Worm (Caenorhabditis elegans) whole organism, mixed stage, embryonic: Measurements from ENCODE around the gene chw-1.

Source experiments
- M03D4.4 ChIP-seq: sonication (generic microtip); optimal IDR thresholded peaks from 2 replicates; lab custom pipeline; 2017; ENCODE audit warnings: mild to moderate bottlenecking, missing genetic modification characterization, missing compliant biosample characterization
- blmp-1 ChIP-seq: fragments of 150-350 bp; optimal IDR thresholded peaks from 2 replicates; lab custom pipeline; 2014; ENCODE audit warnings: missing biosample characterization, missing genetic modification characterization
- ceh-39 ChIP-seq: fragments of 150-350 bp; optimal IDR thresholded peaks from 2 replicates; lab custom pipeline; 2014; ENCODE audit warnings: missing biosample characterization, missing genetic modification characterization
- ces-1 ChIP-seq: fragments of 150-350 bp; optimal IDR thresholded peaks from 2 replicates; lab custom pipeline; 2014; ENCODE audit warnings: missing biosample characterization, missing genetic modification reagents, missing genetic modification characterization
- cnd-1 ChIP-seq: fragments of 200-800 bp; sonication (Bioruptor generic); optimal IDR thresholded peaks from 2 replicates; lab custom pipeline; 2018; ENCODE audit warnings: mild to moderate bottlenecking, missing genetic modification characterization, missing compliant biosample characterization
- drap-1 ChIP-seq: fragments of 200-800 bp; sonication (Bioruptor generic); optimal IDR thresholded peaks from 3 replicates; lab custom pipeline; 2018; ENCODE audit warnings: mild to moderate bottlenecking, missing genetic modification characterization, missing compliant biosample characterization
- elt-1 ChIP-seq: sonication (generic microtip); optimal IDR thresholded peaks from 2 replicates; lab custom pipeline; 2017; ENCODE audit warnings: missing genetic modification characterization, mild to moderate bottlenecking, missing compliant biosample characterization, antibody characterized with exemption, moderate library complexity, borderline replicate concordance; ENCODE audit not compliant: insufficient read depth
- elt-3 ChIP-seq: fragments of 150-350 bp; optimal IDR thresholded peaks from 2 replicates; lab custom pipeline; 2014; ENCODE audit warnings: missing biosample characterization, missing genetic modification characterization
- hlh-1 ChIP-seq: fragments of 150-350 bp; optimal IDR thresholded peaks from 2 replicates; lab custom pipeline; 2014; ENCODE audit warnings: missing biosample characterization, missing genetic modification reagents, missing genetic modification characterization
- lin-13 ChIP-seq: fragments of 150-350 bp; optimal IDR thresholded peaks from 2 replicates; lab custom pipeline; 2014; ENCODE audit warnings: missing biosample characterization, missing genetic modification characterization
- lin-32 ChIP-seq: fragments of 200-800 bp; sonication (Bioruptor generic); optimal IDR thresholded peaks from 2 replicates; lab custom pipeline; 2018; ENCODE audit warnings: mild to moderate bottlenecking, missing genetic modification characterization, missing compliant biosample characterization
- lsy-2 ChIP-seq: fragments of 150-350 bp; optimal IDR thresholded peaks from 2 replicates; lab custom pipeline; 2014; ENCODE audit warnings: missing biosample characterization, missing genetic modification characterization
- mep-1 ChIP-seq: fragments of 150-350 bp; optimal IDR thresholded peaks from 2 replicates; lab custom pipeline; 2017; ENCODE audit warnings: missing biosample characterization, missing genetic modification reagents, missing genetic modification characterization, inconsistent platforms
- mls-2 ChIP-seq: sonication (generic microtip); optimal IDR thresholded peaks from 2 replicates; lab custom pipeline; 2016; ENCODE audit warnings: mild to moderate bottlenecking, missing genetic modification characterization, moderate library complexity, missing compliant biosample characterization
- nhr-12 ChIP-seq: fragments of 150-350 bp; optimal IDR thresholded peaks from 2 replicates; lab custom pipeline; 2014; ENCODE audit warnings: missing biosample characterization, missing genetic modification characterization
- nhr-2 ChIP-seq: fragments of 150-350 bp; optimal IDR thresholded peaks from 2 replicates; lab custom pipeline; 2014; ENCODE audit warnings: missing biosample characterization, missing genetic modification characterization
- nhr-237 ChIP-seq: fragments of 150-350 bp; optimal IDR thresholded peaks from 2 replicates; lab custom pipeline; 2014; ENCODE audit warnings: missing biosample characterization, missing genetic modification characterization
- nhr-28 ChIP-seq: fragments of 150-350 bp; optimal IDR thresholded peaks from 2 replicates; lab custom pipeline; 2014; ENCODE audit warnings: missing biosample characterization, missing genetic modification characterization
- nhr-76 ChIP-seq: sonication (generic microtip); optimal IDR thresholded peaks from 2 replicates; lab custom pipeline; 2017; ENCODE audit warnings: missing biosample characterization, missing genetic modification characterization
- pha-4 ChIP-seq: fragments of 150-350 bp; optimal IDR thresholded peaks from 2 replicates; lab custom pipeline; 2018; ENCODE audit warnings: missing biosample characterization, missing genetic modification reagents, missing genetic modification characterization
- sem-2 ChIP-seq: fragments of 200-800 bp; sonication (Bioruptor generic); optimal IDR thresholded peaks from 2 replicates; lab custom pipeline; 2018; ENCODE audit warnings: mild to moderate bottlenecking, missing genetic modification characterization, missing compliant biosample characterization
- snpc-4 ChIP-seq: fragments of 150-350 bp; optimal IDR thresholded peaks from 2 replicates; lab custom pipeline; 2014; ENCODE audit warnings: missing biosample characterization, missing genetic modification characterization
- unc-120 ChIP-seq: sonication (generic microtip); optimal IDR thresholded peaks from 2 replicates; lab custom pipeline; 2017; ENCODE audit warnings: missing genetic modification characterization, missing compliant biosample characterization; ENCODE audit not compliant: poor library complexity, severe bottlenecking
- unc-39 ChIP-seq: fragments of 150-350 bp; optimal IDR thresholded peaks from 2 replicates; lab custom pipeline; 2014; ENCODE audit warnings: missing biosample characterization, missing genetic modification characterization
- unc-62 ChIP-seq: fragments of 150-350 bp; optimal IDR thresholded peaks from 2 replicates; lab custom pipeline; 2014; ENCODE audit warnings: missing biosample characterization, missing genetic modification reagents, missing genetic modification characterization
- zip-8 ChIP-seq: fragments of 150-350 bp; optimal IDR thresholded peaks from 2 replicates; lab custom pipeline; 2014; ENCODE audit warnings: missing biosample characterization, missing genetic modification characterization
- ztf-11 ChIP-seq: fragments of 150-350 bp; optimal IDR thresholded peaks from 2 replicates; lab custom pipeline; 2014; ENCODE audit warnings: missing biosample characterization, missing genetic modification characterization

chw-1 gene

ce11 chrV:10471007-10471406 is 8.9 kb downstream of the chw-1 start:
- TF ChIP-seq mls-2 (tag; lab: Kevin White, UChicago) (no peak), elt-3 (tag; lab: Kevin White, UChicago) (no peak), unc-120 (tag; lab: Kevin White, UChicago) (no peak), nhr-237 (no peak), lsy-2 (tag; lab: Kevin White, UChicago) (no peak), blmp-1 (tag; lab: Kevin White, UChicago) (no peak), snpc-4 (tag; lab: Kevin White, UChicago) (no peak), sem-2 (GFP tag; lab: Kevin White, UChicago) (no peak)
- TF ChIP-seq, all 35 proteins: peak for 0

ce11 chrV:10472901-10473774 is 11.1 kb downstream of the chw-1 start:
- no peak for TF ChIP-seq unc-39 (tag; lab: Kevin White, UChicago)
- peak; percentile 55 for TF ChIP-seq hlh-1 (tag; lab: Kevin White, UChicago)

- TF ChIP-seq nhr-237, result no peak
- no peak for TF ChIP-seq M03D4.4
- TF ChIP-seq, all 35 proteins: peak for 0
Observed at ce11 chrV:10474040-10474439, 12.0 kb downstream of the chw-1 start.

- TF ChIP-seq snpc-4 (tag; lab: Kevin White, UChicago) (no peak), sem-2 (GFP tag; lab: Kevin White, UChicago) (no peak), lin-32 (no peak), lsy-2 (tag; lab: Kevin White, UChicago) (no peak), mep-1 (tag; lab: Kevin White, UChicago) (no peak), ceh-39 (tag; lab: Kevin White, UChicago) (no peak), nhr-76 (tag; lab: Kevin White, UChicago) (no peak), hlh-1 (tag; lab: Kevin White, UChicago) (no peak), elt-1 (no peak), blmp-1 (tag; lab: Kevin White, UChicago) (no peak), nhr-12 (tag; lab: Kevin White, UChicago) (no peak), ces-1 (GFP tag; lab: Kevin White, UChicago) (no peak), M03D4.4 (no peak), drap-1 (GFP tag; lab: Kevin White, UChicago) (no peak), zip-8 (tag; lab: Kevin White, UChicago) (no peak), elt-3 (tag; lab: Kevin White, UChicago) (no peak), unc-62 (no peak), ztf-11 (tag; lab: Kevin White, UChicago) (no peak), unc-120 (tag; lab: Kevin White, UChicago) (no peak), pha-4 (tag; lab: Kevin White, UChicago) (no peak)
Observed at ce11 chrV:10475421-10475820, 13.3 kb downstream of the chw-1 start.

- no peak for TF ChIP-seq cnd-1 (tag; lab: Kevin White, UChicago)
- TF ChIP-seq drap-1 (GFP tag; lab: Kevin White, UChicago), result no peak
- TF ChIP-seq hlh-1 (tag; lab: Kevin White, UChicago), result no peak
- no peak for TF ChIP-seq nhr-28
- TF ChIP-seq lin-13 (tag; lab: Kevin White, UChicago), result no peak
- no peak for TF ChIP-seq ces-1 (GFP tag; lab: Kevin White, UChicago)
- TF ChIP-seq nhr-237, result no peak
- TF ChIP-seq snpc-4 (tag; lab: Kevin White, UChicago), result no peak
- no peak for TF ChIP-seq ceh-39 (tag; lab: Kevin White, UChicago)
- TF ChIP-seq M03D4.4, result no peak
- no peak for TF ChIP-seq ztf-11 (tag; lab: Kevin White, UChicago)
- TF ChIP-seq zip-8 (tag; lab: Kevin White, UChicago), result no peak
- no peak for TF ChIP-seq nhr-2 (tag; lab: Kevin White, UChicago)
- no peak for TF ChIP-seq pha-4 (tag; lab: Kevin White, UChicago)
Observed at ce11 chrV:10476864-10477443, 14.9 kb downstream of the chw-1 start.
